Worm (Caenorhabditis elegans) whole organism, mixed stage, embryonic: ENCODE data around the gene T12A7.9.

Experiments used
- ces-1 ChIP-seq: fragments of 150-350 bp; optimal IDR thresholded peaks from 2 replicates; lab custom pipeline; 2014; ENCODE audit warnings: missing biosample characterization, missing genetic modification reagents, missing genetic modification characterization
- elt-3 ChIP-seq: fragments of 150-350 bp; optimal IDR thresholded peaks from 2 replicates; lab custom pipeline; 2014; ENCODE audit warnings: missing biosample characterization, missing genetic modification characterization
- lin-13 ChIP-seq: fragments of 150-350 bp; optimal IDR thresholded peaks from 2 replicates; lab custom pipeline; 2014; ENCODE audit warnings: missing biosample characterization, missing genetic modification characterization
- lsy-2 ChIP-seq: fragments of 150-350 bp; optimal IDR thresholded peaks from 2 replicates; lab custom pipeline; 2014; ENCODE audit warnings: missing biosample characterization, missing genetic modification characterization
- nhr-12 ChIP-seq: fragments of 150-350 bp; optimal IDR thresholded peaks from 2 replicates; lab custom pipeline; 2014; ENCODE audit warnings: missing biosample characterization, missing genetic modification characterization

DNA sequence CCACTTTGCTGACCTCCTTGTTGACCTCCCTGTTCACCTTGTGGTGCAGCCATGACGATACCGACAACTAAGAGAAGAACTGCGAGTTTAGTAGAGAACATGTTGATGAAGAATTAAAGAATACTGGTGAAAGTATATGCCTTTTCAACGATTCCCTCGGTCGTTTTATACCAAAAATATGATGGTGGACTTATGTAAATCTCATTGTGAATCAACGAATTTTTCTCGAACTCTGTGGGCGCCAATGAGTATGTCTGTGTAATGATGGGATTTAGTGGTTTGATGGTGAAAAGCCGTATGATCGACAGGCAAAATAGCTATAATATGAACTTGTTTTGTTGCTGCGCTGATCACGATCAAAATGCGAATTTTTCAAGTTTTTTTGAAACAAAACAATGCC lies 18.5 kb downstream of the T12A7.9 start, which contains the start of gene K01A6.8:
- TF ChIP-seq elt-3 (tag; lab: Kevin White, UChicago) (no peak), ces-1 (no peak), lsy-2 (no peak), lin-13 (tag; lab: Kevin White, UChicago) (no peak), nhr-12 (tag; lab: Kevin White, UChicago) (no peak)
